Worm (Caenorhabditis elegans) whole organism, L2 larva: ENCODE data around the gene pis-1.

Experiments used
- R02D3.7 ChIP-seq: fragments of 150-350 bp; optimal IDR thresholded peaks from 2 replicates; lab custom pipeline; 2014; ENCODE audit warnings: missing biosample characterization, missing genetic modification characterization
- ZK546.5 ChIP-seq: sonication (generic microtip); optimal IDR thresholded peaks from 2 replicates; lab custom pipeline; 2017; ENCODE audit warnings: missing biosample characterization, missing genetic modification characterization
- blmp-1 ChIP-seq: sonication (generic microtip); optimal IDR thresholded peaks from 2 replicates; lab custom pipeline; 2017; ENCODE audit warnings: missing genetic modification characterization, mild to moderate bottlenecking, missing compliant biosample characterization, antibody characterized with exemption, moderate library complexity; ENCODE audit not compliant: insufficient read depth
- egl-27 ChIP-seq: sonication (generic microtip); optimal IDR thresholded peaks from 3 replicates; lab custom pipeline; 2017; ENCODE audit warnings: missing biosample characterization, missing genetic modification reagents, missing genetic modification characterization
- nhr-10 ChIP-seq: sonication (generic microtip); optimal IDR thresholded peaks from 2 replicates; lab custom pipeline; 2017; ENCODE audit warnings: missing biosample characterization, missing genetic modification characterization
- snpc-4 ChIP-seq: fragments of 150-350 bp; optimal IDR thresholded peaks from 2 replicates; lab custom pipeline; 2014; ENCODE audit warnings: missing biosample characterization, missing genetic modification characterization
- unc-62 ChIP-seq: fragments of 150-350 bp; optimal IDR thresholded peaks from 2 replicates; lab custom pipeline; 2014; ENCODE audit warnings: missing biosample characterization, missing genetic modification reagents, missing genetic modification characterization

ce11 chrIV:9746762-9747161 lies 49.6 kb downstream of the pis-1 start, which contains the start of gene C28D4.5:
- TF ChIP-seq unc-62 (no peak), blmp-1 (tag; lab: Kevin White, UChicago) (no peak), R02D3.7 (tag; lab: Kevin White, UChicago) (no peak), nhr-10 (no peak), snpc-4 (tag; lab: Kevin White, UChicago) (no peak), egl-27 (tag; lab: Kevin White, UChicago) (no peak), ZK546.5 (tag; lab: Kevin White, UChicago) (no peak)
